Worm (Caenorhabditis elegans) whole organism, L4/young adult: Measurements from ENCODE around the gene dss-1.

Experiments used
- W03F9.2 ChIP-seq: fragments of 150-350 bp; optimal IDR thresholded peaks from 2 replicates; lab custom pipeline; 2014; ENCODE audit warnings: missing biosample characterization, missing genetic modification characterization
- dao-5 ChIP-seq: sonication (generic microtip); optimal IDR thresholded peaks from 2 replicates; lab custom pipeline; 2016; ENCODE audit warnings: missing genotype, missing genetic modification characterization, moderate library complexity, missing compliant biosample characterization
- him-1 ChIP-seq: sonication (generic microtip); optimal IDR thresholded peaks from 2 replicates; lab custom pipeline; 2016; ENCODE audit warnings: missing genotype, missing genetic modification reagents, missing genetic modification characterization, missing compliant biosample characterization

dss-1 gene

DNA sequence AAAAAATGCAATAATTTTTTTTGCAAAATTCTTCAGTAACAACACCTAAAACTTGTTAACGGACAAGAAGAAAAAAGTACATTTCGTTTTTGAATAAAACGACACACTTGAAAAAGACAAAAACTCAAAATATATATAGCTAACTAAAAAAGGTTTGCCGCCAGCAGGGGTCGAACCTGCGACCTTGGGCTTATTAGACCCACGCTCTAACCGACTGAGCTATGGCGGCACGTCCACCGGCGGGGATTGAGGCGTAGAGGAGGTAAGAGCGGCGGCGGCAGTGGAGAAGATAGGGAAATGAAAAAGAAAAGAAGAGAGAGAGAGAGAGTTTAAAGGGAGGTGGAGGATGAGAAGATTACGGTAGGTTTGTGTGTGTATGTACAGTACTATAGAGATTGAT is 22.1 kb upstream of the dss-1 start:
- TF ChIP-seq dao-5: no peak
- no peak for TF ChIP-seq W03F9.2 (tag; lab: Kevin White, UChicago)
- TF ChIP-seq him-1 (tag; lab: Kevin White, UChicago): no peak

DNA sequence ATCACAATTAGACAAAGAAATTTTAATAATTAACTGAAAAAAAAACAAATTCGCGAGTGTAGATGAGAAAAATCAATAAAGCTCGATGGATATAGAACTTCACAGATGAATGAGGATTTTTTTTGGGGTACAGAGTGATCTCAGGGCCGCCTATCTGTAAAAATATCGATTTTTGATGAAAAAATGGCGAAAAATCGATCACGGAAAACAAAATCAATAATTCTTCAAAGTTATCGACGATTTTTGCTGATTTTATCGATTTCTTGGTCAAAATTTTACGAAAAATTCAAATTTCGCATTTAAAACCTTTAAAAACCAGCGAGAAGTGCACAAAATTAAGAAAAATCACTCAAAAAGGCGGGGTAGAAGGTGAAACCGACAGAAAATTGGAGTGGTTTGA is 20.0 kb upstream of the dss-1 start:
- no peak for TF ChIP-seq dao-5
- TF ChIP-seq W03F9.2 (tag; lab: Kevin White, UChicago): no peak
- no peak for TF ChIP-seq him-1 (tag; lab: Kevin White, UChicago)

DNA sequence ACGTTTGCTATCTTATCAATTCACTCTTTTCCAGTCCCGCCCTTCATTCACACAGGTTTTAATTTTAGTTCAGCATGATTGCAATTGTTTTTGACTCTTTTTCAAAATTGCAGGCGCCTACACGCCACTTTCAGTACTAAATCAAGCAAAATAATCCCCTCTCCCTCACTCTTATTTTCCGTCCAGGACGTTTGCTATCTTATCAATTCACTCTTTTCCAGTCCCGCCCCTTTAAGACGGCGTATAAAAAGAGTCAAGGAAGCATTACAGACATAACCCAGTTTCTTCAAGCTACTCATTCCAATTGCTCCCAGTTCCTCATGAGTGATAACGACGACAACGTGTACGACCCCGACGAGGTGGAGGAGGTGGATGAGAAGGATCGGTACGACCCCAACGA is 18.6 kb upstream of the dss-1 start, which contains the start of gene Y119D3B.21:
Gene Y119D3B.21 (plus strand): TSS at position 321 of the 400 bp plus-strand sequence.
- no peak for TF ChIP-seq W03F9.2 (tag; lab: Kevin White, UChicago)

DNA sequence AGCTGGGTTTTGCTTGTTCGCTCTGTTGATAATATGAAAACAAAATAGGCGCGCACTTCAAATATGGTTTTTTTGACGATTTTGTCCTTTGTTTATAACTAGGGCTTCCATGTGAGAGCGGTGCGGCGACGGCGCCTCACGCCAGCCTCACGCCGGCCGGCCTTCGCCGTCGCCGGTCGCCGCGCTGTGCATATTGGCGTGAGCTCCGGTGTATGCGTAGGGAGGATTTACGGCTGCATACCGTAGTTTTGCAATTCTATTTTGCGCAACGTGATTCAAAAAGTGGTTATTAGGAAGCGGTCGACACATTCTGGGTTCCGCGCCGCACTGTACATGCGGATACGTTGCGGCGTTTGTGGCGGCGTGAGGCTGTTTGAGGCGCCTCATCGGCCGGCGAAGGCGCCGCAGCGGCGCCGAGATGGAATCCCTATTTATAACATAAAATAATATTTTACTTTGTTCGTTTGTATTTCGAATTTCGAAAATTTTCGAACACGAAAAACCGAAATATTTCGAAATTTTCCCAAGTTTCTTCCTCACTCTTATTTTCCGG is 18.1 kb upstream of the dss-1 start:
- TF ChIP-seq dao-5 (no peak), him-1 (tag; lab: Kevin White, UChicago) (no peak), W03F9.2 (tag; lab: Kevin White, UChicago) (no peak)

DNA sequence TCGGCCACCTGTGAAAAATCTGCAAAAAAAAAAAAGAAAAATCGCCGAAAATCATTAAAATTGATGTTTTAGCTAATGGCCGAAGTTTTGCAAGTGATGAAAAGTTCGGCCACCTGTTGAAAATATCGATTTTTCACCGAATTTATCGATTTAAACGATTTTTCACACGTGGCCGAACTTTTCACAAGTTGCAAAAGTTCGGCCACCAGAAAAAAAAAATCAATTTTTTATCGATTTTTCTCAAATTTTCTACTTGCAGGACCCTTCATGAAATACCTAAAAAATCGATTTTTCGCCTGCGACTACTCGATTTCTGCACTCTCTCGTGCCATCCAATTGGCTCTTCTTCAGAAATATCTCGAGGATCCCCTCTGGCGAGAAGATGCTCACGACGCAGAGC is 14.5 kb upstream of the dss-1 start:
- TF ChIP-seq him-1 (tag; lab: Kevin White, UChicago) (no peak), W03F9.2 (tag; lab: Kevin White, UChicago) (no peak), dao-5 (no peak)

DNA sequence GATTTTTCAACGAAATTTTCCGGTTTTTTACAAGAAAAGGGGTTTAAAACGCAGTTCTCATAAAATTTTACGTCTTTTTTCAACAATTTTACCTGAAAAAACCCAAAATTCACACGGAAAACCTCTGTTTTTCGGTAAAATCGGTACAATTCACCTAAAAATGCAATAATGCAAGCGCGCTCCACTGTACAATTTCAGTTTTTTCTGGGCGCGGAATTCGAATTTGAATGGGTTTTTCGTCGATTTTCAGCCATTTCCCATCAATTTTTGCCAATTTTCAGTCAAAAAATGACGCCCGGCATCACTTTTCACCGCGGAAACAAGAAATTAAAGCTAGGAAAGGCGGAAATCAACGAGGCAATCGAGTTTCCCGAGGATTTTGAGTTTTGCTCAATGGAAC is 11.8 kb upstream of the dss-1 start, which contains the start of gene orc-3:
Gene orc-3 (plus strand): TSS at position 282 of the 400 bp plus-strand sequence.
- TF ChIP-seq W03F9.2 (tag; lab: Kevin White, UChicago) (no peak), dao-5 (no peak), him-1 (tag; lab: Kevin White, UChicago) (no peak)

DNA sequence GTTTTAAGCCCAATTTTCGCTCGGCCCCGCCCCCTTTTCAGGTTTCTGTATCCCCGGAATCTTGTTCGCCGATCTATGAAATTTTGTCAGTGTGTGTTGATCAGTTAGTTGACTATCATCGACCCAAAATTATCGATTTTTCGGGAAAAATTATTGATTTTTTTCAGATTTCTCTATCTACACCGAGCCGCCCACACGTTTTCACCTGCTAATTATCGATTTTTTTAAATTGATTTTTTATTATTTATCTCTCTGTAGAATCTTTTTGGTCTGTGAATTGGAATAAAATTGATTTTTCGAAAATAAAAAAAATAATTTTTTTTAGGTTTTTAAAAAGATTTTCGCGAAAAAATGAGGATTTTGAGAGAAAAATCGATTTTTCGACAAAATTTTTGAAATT is 10.9 kb upstream of the dss-1 start:
- no peak for TF ChIP-seq W03F9.2 (tag; lab: Kevin White, UChicago)
- TF ChIP-seq him-1 (tag; lab: Kevin White, UChicago): no peak
- TF ChIP-seq dao-5: no peak

DNA sequence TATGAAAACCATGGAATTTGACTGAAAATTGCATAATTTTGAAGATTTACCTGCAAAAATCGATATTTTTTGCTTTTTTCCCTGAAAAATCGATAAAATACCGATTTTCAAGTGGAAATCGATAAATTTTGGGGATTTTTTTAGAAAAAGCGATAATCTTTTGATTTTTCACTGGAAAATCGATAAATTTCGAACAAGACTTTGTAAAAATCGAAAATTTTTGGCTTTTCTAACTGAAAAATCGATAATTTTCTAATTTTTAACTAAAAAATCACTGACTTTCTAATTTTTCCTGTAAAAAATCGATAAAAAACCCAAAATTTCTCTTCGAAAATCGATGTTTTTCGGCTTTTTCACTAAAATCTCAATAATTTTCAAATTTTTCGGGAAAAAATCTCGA is 10.2 kb upstream of the dss-1 start:
- TF ChIP-seq him-1 (tag; lab: Kevin White, UChicago) (no peak), W03F9.2 (tag; lab: Kevin White, UChicago) (no peak), dao-5 (no peak)

DNA sequence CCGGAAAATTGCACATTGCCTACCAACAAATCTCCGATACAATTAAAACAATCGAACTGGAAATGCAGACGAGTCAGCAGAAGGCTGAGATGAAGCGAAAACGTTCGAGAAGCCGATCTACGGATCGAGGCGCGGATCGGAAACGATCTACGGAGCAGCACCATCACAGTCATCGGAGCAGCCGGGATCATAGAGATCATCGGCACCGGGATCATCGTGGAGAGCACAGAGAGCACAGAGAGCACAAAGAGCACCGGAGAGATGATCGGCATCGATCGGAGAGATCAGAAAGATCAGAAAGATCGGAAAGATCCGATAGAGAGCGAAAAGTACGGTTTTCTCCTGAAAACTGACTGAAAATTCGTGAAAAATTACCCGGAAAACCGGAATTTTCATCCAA is 9.3 kb upstream of the dss-1 start:
- TF ChIP-seq W03F9.2 (tag; lab: Kevin White, UChicago) (no peak), him-1 (tag; lab: Kevin White, UChicago) (no peak), dao-5 (no peak)

DNA sequence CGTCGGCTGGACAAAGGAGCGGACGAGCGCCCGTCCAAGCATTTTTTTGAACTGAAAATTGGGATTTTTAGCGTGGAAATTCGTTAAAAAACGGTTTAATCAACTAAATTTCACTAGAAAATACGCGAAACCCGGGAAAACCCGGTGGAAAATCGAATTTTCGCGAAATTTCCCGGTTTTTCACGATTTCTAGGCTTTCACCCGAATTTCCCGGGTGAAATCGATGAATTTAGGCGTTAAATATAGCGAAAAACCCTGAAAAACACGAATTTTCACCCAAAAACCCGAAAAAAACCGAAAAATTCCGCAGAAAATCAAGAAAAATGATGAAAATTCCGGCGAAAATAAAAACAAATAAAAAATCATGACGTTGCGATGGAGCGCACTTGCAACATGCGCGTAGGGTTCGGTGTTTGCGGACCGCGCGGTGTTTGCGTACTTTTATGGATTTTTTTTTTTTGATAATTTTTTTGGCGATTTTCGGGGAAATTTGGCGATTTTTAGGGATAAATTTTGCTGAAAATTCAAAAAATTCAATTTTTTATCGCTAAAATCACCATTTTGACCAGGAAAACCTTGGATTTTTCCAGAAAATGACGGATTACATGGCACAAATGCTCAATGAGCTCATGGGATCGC is 6.0 kb upstream of the dss-1 start, which contains the start of the genes mrpl-45 and Y119D3B.12:
Gene mrpl-45 (minus strand): TSS at position 51 of the 639 bp plus-strand sequence.
Gene Y119D3B.12 (plus strand): TSS at position 589 of the 639 bp plus-strand sequence.
- no peak for TF ChIP-seq dao-5
- peak; percentile 76 for TF ChIP-seq W03F9.2 (tag; lab: Kevin White, UChicago)

DNA sequence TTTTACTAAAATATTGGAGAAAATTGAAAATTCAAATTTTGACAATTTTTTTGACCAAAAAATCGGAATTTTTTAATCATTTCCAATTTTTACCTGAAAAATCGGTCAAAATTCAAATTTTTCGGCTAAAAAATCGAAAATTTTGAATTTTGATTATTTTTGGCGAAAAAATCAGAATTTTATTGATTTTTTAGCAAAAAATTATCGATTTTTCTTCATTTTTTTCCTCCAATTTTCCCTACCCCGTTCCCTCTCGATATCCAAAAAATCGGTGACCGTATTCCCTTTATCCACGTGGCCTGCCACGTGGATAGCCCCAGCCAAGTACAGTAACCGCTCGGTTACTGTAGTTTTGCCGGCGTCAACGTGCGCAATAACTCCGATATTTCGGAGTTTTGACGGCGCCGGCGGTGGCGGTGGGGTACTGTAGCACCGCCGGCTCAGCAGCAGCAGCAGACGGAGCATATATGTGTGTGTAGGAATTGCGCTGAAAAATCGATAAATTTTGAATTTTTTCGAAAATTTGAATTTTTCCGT is 2.7 kb downstream of the dss-1 start, which contains the start of gene Y119D3B.14:
Gene Y119D3B.14 (minus strand): TSS at position 487 of the 537 bp plus-strand sequence.
- TF ChIP-seq dao-5 (no peak), him-1 (tag; lab: Kevin White, UChicago) (no peak), W03F9.2 (tag; lab: Kevin White, UChicago) (no peak)

DNA sequence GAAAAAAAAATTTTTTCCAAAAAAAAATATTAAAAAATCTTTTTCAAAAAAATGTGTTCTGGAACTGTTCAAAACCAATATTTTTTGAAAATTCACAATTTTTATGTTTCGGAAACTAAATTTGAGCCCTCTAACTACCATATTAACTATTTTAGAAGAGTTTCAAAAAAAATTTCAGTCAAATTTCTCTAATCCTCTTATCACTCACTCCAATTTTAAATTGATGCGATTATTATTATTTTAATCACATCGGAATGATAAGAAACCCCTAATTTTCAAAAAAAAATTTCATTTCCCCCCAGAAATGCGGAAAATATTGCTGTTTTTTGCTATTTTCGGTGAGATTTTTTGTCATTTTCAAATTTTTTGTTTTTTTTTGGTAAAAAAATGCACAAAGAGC is 14.3 kb downstream of the dss-1 start, which contains the start of gene nspg-8:
Gene nspg-8 (plus strand): TSS at position 301 of the 400 bp plus-strand sequence.
- TF ChIP-seq W03F9.2 (tag; lab: Kevin White, UChicago) (no peak), dao-5 (no peak), him-1 (tag; lab: Kevin White, UChicago) (no peak)

DNA sequence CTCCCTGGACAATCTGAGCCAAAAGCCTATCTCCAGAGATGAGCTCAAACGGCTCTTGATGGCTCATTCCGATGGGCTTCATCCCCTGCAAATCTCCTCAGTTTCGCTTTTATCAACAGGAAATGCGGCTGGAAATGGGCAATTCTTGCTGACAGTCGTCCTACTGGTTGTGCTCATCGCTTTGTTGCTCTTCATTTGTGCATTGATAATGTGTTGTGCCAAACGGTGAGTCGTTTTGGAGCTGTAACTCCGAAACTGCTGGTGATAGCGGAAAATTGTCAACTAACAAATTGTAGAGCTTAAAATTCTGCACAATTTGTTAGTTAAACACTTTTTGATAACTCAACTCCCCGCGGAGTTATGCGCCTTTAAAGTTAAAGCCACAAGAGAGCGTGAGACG is 17.1 kb downstream of the dss-1 start:
- TF ChIP-seq him-1 (tag; lab: Kevin White, UChicago) (no peak), W03F9.2 (tag; lab: Kevin White, UChicago) (no peak), dao-5 (no peak)

DNA sequence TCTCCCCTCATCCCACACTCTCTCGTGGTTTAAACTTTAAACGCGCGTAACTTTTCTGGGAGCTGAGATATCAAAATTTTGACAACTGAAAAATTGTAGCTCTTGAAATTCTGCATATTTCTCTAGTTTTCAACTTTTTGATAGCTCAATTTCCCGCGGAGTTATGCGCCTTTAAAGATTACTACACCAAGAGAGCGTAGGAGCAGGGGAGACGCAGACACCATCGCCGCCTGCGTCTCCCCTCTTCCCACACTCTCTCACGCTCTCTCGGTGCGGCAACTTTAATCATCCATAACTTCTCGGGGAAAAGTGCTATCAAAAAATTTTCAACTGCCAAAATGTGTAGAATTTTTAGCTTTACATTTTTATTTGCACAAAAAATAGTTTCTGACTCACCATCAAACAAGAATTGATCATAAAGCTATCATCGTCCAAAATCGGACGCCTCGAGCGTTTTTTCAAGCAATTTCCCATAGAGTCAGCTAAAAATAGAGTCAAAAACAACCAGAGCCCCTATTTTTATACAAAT is 19.9 kb downstream of the dss-1 start, which contains the start of gene eak-3:
Gene eak-3 (minus strand): TSS at position 479 of the 529 bp plus-strand sequence.
- TF ChIP-seq dao-5 (no peak), him-1 (tag; lab: Kevin White, UChicago) (no peak), W03F9.2 (tag; lab: Kevin White, UChicago) (no peak)
